Fruit fly (Drosophila melanogaster) whole organism, pupa: ENCODE results near the gene MED21.

Experiments
- CG10348 ChIP-seq: fragments of 200-800 bp; sonication (Bioruptor generic); IDR thresholded peaks from 2 replicates; pipeline ENCODE4 v1.3.6; 2022; ENCODE audit warnings: missing biosample characterization, missing genetic modification characterization
- CG13204 ChIP-seq: fragments of 200-800 bp; sonication (Bioruptor generic); optimal IDR thresholded peaks from 2 replicates; lab custom pipeline; 2018; ENCODE audit warnings: missing biosample characterization, mild to moderate bottlenecking, missing genetic modification characterization, moderate library complexity
- CG32121 ChIP-seq: fragments of 200-800 bp; sonication (Bioruptor generic); IDR thresholded peaks from 2 replicates; pipeline ENCODE4 v1.3.6; 2022; ENCODE audit warnings: missing biosample characterization, missing genetic modification characterization
- CG4496 ChIP-seq: fragments of 200-800 bp; sonication (Bioruptor generic); IDR thresholded peaks from 3 replicates; pipeline ENCODE4 v1.3.6; 2022; ENCODE audit warnings: missing biosample characterization, missing genetic modification characterization
- CG9948 ChIP-seq: fragments of 200-800 bp; sonication (Bioruptor generic); optimal IDR thresholded peaks from 2 replicates; lab custom pipeline; 2018; ENCODE audit warnings: missing biosample characterization, mild to moderate bottlenecking, missing genetic modification characterization, moderate library complexity
- D1 ChIP-seq: fragments of 200-800 bp; sonication (Bioruptor generic); optimal IDR thresholded peaks from 2 replicates; lab custom pipeline; 2018; ENCODE audit warnings: missing biosample characterization, mild to moderate bottlenecking, missing genetic modification characterization, moderate library complexity
- EcR ChIP-seq: fragments of 200-800 bp; sonication (Bioruptor generic); optimal IDR thresholded peaks from 3 replicates; lab custom pipeline; 2019; ENCODE audit warnings: missing biosample characterization, missing genetic modification characterization, mild to moderate bottlenecking, moderate library complexity, missing genetic modification reagents
- Ets98B ChIP-seq: fragments of 200-800 bp; sonication (Bioruptor generic); IDR thresholded peaks from 2 replicates; pipeline ENCODE4 v1.3.6; 2022; ENCODE audit warnings: missing biosample characterization, missing genetic modification characterization
- Pif1B ChIP-seq: fragments of 200-800 bp; sonication (Bioruptor generic); optimal IDR thresholded peaks from 3 replicates; lab custom pipeline; 2016; ENCODE audit warnings: missing biosample characterization, missing genetic modification characterization
- Snoo ChIP-seq: fragments of 200-800 bp; sonication (Bioruptor generic); optimal IDR thresholded peaks from 3 replicates; lab custom pipeline; 2017; ENCODE audit warnings: missing biosample characterization, mild to moderate bottlenecking, missing genetic modification characterization, inconsistent platforms
- rn ChIP-seq: fragments of 200-800 bp; sonication (Bioruptor generic); IDR thresholded peaks from 2 replicates; pipeline ENCODE4 v1.3.6; 2022; ENCODE audit warnings: missing biosample characterization, missing genetic modification characterization

DNA sequence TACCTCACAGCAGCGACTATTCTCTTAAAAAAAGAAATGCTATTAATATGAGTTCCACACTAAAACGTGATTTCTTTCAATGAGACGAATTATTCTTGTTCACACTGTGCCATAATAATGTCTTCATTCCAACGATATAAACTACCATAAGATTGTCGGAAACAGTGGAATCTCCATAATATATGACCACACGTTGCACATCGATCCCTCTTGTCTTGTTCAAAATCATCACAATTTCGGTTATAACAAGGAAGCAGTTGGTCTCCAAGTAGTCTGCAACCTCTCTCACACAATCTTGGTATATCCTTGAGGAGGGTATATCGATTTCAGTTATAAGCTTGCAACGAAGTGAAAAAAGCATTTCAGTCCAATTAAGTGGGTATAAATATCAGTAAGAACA, at the start of gene MED21:
- no peak for TF ChIP-seq Pif1B (GFP tag; lab: Kevin White, UChicago)
- TF ChIP-seq CG32121 (GFP tag; lab: Robert Waterston, UW): no peak
- TF ChIP-seq Snoo (tag; lab: Kevin White, UChicago): no peak
- no peak for TF ChIP-seq CG10348 (GFP tag; lab: Robert Waterston, UW)
- TF ChIP-seq CG13204 (GFP tag; lab: Kevin White, UChicago): no peak
- TF ChIP-seq CG9948 (tag; lab: Kevin White, UChicago): no peak
- no peak for TF ChIP-seq Ets98B (GFP tag; lab: Robert Waterston, UW)
- TF ChIP-seq CG4496: no peak
- TF ChIP-seq EcR (GFP tag; lab: Kevin White, UChicago): no peak
- TF ChIP-seq D1 (tag; lab: Kevin White, UChicago): peak; percentile 0
- TF ChIP-seq rn: no peak
